Worm (Caenorhabditis elegans) whole organism, L1 larva: ENCODE data around the gene tag-77.
A peak's percentile ranks its signal among the peaks of the same experiment; 100 is the strongest.

Source experiments
- elt-3 ChIP-seq, 6 experiments: fragments of 150-350 bp in 1 of 6; sonication (generic microtip); optimal IDR thresholded peaks; 2 replicates each; lab custom pipeline; 2017 to 2018; ENCODE audit warnings: missing biosample characterization in 6 of 6, missing genetic modification characterization in 6 of 6, inconsistent platforms in 1 of 6
- irx-1 ChIP-seq: sonication (generic microtip); optimal IDR thresholded peaks from 2 replicates; lab custom pipeline; 2016; ENCODE audit warnings: missing genetic modification characterization, missing compliant biosample characterization
- lsy-2 ChIP-seq, 2 experiments: fragments of 150-350 bp; optimal IDR thresholded peaks; 2 replicates each; lab custom pipeline; 2014; ENCODE audit warnings: missing biosample characterization in 2 of 2, missing genetic modification characterization in 2 of 2
- nhr-12 ChIP-seq: sonication (generic microtip); optimal IDR thresholded peaks from 2 replicates; lab custom pipeline; 2017; ENCODE audit warnings: missing biosample characterization, missing genetic modification characterization
- nhr-20 ChIP-seq: sonication (generic microtip); optimal IDR thresholded peaks from 2 replicates; lab custom pipeline; 2016; ENCODE audit warnings: mild to moderate bottlenecking, missing genetic modification characterization, missing compliant biosample characterization
- nhr-77 ChIP-seq: fragments of 150-350 bp; optimal IDR thresholded peaks from 2 replicates; lab custom pipeline; 2014; ENCODE audit warnings: missing biosample characterization, missing genetic modification characterization
- skn-1 ChIP-seq: fragments of 150-350 bp; optimal IDR thresholded peaks from 2 replicates; lab custom pipeline; 2014; ENCODE audit warnings: missing biosample characterization, missing genetic modification characterization
- unc-62 ChIP-seq: fragments of 150-350 bp; optimal IDR thresholded peaks from 2 replicates; lab custom pipeline; 2014; ENCODE audit warnings: missing biosample characterization, missing genetic modification reagents, missing genetic modification characterization
- unc-98 ChIP-seq: fragments of 200-800 bp; sonication (Bioruptor generic); IDR thresholded peaks from 2 replicates; pipeline ENCODE4 v1.3.6; 2022; ENCODE audit warnings: missing genetic modification characterization, missing compliant biosample characterization

DNA sequence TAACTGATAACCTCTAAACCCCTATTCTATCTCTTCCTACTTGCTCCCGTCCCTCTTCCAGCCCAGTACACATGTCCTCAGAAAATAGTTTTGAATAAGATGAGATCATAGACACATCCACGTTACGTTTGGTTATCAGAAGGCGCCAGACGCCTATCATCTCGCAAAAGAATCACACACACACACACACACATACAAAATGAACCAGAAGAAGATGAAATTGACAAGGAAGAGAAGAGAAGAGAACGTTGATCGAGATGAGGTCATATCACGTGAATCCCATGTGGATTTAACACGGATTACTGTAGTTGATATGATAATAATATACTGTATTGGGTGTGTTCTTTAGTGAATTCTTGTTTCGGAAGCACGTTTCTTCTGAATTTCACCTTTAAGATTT is 15.7 kb upstream of the tag-77 start:
- peak; percentile 73 to 91 for TF ChIP-seq lsy-2 (tag; optimal IDR thresholded peaks at IDR 0.05; lab: Kevin White, UChicago)
- no peak for TF ChIP-seq unc-98 (GFP tag; lab: Robert Waterston, UW)
- no peak for TF ChIP-seq unc-62 (GFP tag; lab: Kevin White, UChicago)
- peak; percentile 1 for TF ChIP-seq skn-1 (tag; lab: Kevin White, UChicago)
- TF ChIP-seq nhr-77 (tag; lab: Kevin White, UChicago), result no peak
- no peak for TF ChIP-seq nhr-12 (tag; lab: Kevin White, UChicago)
- TF ChIP-seq irx-1 (tag; lab: Kevin White, UChicago), result peak; percentile 49
- peak; percentile 93 for TF ChIP-seq nhr-20 (tag; lab: Kevin White, UChicago)
- peak in 3 of 6 experiments; percentile 56 to 97 (median 90) for TF ChIP-seq elt-3 (tag; optimal IDR thresholded peaks at IDR 0.05; lab: Kevin White, UChicago)
